Worm (Caenorhabditis elegans) whole organism, young adult: ENCODE measurements around the gene C16C8.26.
A peak's percentile ranks its signal among the peaks of the same experiment; 100 is the strongest.

Experiments used
- B0035.1 ChIP-seq: sonication (generic microtip); optimal IDR thresholded peaks from 2 replicates; lab custom pipeline; 2016; ENCODE audit warnings: missing genetic modification characterization, mild to moderate bottlenecking, missing compliant biosample characterization, missing genotype, missing genetic modification reagents
- D2030.7 ChIP-seq: fragments of 200-800 bp; sonication (Bioruptor generic); IDR thresholded peaks from 2 replicates; pipeline ENCODE4 v1.3.6; 2022; ENCODE audit warnings: missing genetic modification reagents, missing genetic modification characterization, missing compliant biosample characterization
- F33H1.4 ChIP-seq: fragments of 200-800 bp; sonication (Bioruptor generic); IDR thresholded peaks from 2 replicates; pipeline ENCODE4 v1.3.6; 2022; ENCODE audit warnings: missing genetic modification reagents, missing genetic modification characterization, missing compliant biosample characterization
- F37B4.10 ChIP-seq: fragments of 200-800 bp; sonication (Bioruptor generic); IDR thresholded peaks from 2 replicates; pipeline ENCODE4 v1.3.6; 2022; ENCODE audit warnings: missing genetic modification characterization, missing compliant biosample characterization
- F49E8.2 ChIP-seq: sonication (generic microtip); optimal IDR thresholded peaks from 3 replicates; lab custom pipeline; 2017; ENCODE audit warnings: missing genetic modification characterization, mild to moderate bottlenecking, missing compliant biosample characterization, antibody characterized with exemption, moderate library complexity; ENCODE audit not compliant: insufficient read depth
- Y95B8A.8 ChIP-seq: fragments of 200-800 bp; sonication (Bioruptor generic); IDR thresholded peaks from 2 replicates; pipeline ENCODE4 v1.3.6; 2022; ENCODE audit warnings: missing genetic modification reagents, missing genetic modification characterization, missing compliant biosample characterization
- aptf-2 ChIP-seq: fragments of 200-800 bp; sonication (Bioruptor generic); conservative IDR thresholded peaks from 2 replicates; pipeline ENCODE4 v1.3.6; 2022; ENCODE audit warnings: missing genetic modification reagents, missing genetic modification characterization, missing compliant biosample characterization
- attf-5 ChIP-seq: fragments of 200-800 bp; sonication (Bioruptor generic); optimal IDR thresholded peaks from 2 replicates; lab custom pipeline; 2018; ENCODE audit warnings: mild to moderate bottlenecking, missing genetic modification characterization, missing compliant biosample characterization
- attf-6 ChIP-seq: fragments of 200-800 bp; sonication (Bioruptor generic); IDR thresholded peaks from 2 replicates; pipeline ENCODE4 v1.3.6; 2022; ENCODE audit warnings: missing genetic modification reagents, missing genetic modification characterization, missing compliant biosample characterization
- ccch-3 ChIP-seq: fragments of 200-800 bp; sonication (Bioruptor generic); optimal IDR thresholded peaks from 2 replicates; lab custom pipeline; 2018; ENCODE audit warnings: mild to moderate bottlenecking, missing genetic modification characterization, missing compliant biosample characterization
- cebp-1 ChIP-seq, 2 experiments: fragments of 200-800 bp in 1 of 2; sonication (Bioruptor generic) in 1 of 2; sonication (generic microtip) in 1 of 2; IDR thresholded peaks in 1 of 2; optimal IDR thresholded peaks in 1 of 2; 2 replicates each; pipeline versions ENCODE4 v1.3.6 to Lab custom; 2017 to 2022; ENCODE audit warnings: missing compliant biosample characterization in 2 of 2, missing genetic modification characterization in 2 of 2, mild to moderate bottlenecking in 1 of 2, missing genetic modification reagents in 1 of 2, moderate library complexity in 1 of 2
- dox-1 ChIP-seq: fragments of 200-800 bp; sonication (Bioruptor generic); IDR thresholded peaks from 2 replicates; pipeline ENCODE4 v1.3.6; 2022; ENCODE audit warnings: missing genetic modification reagents, missing genetic modification characterization, missing compliant biosample characterization
- dpff-1 ChIP-seq: sonication (generic microtip); optimal IDR thresholded peaks from 2 replicates; lab custom pipeline; 2017; ENCODE audit warnings: mild to moderate bottlenecking, missing genetic modification characterization, missing compliant biosample characterization
- efl-1 ChIP-seq: fragments of 150-350 bp; optimal IDR thresholded peaks from 2 replicates; lab custom pipeline; 2014; ENCODE audit warnings: missing biosample characterization, missing genetic modification reagents, missing genetic modification characterization
- egl-18 ChIP-seq: fragments of 200-800 bp; sonication (Bioruptor generic); IDR thresholded peaks from 2 replicates; pipeline ENCODE4 v1.3.6; 2022; ENCODE audit warnings: missing genetic modification reagents, missing genetic modification characterization, missing compliant biosample characterization
- egrh-3 ChIP-seq: fragments of 200-800 bp; sonication (Bioruptor generic); IDR thresholded peaks from 2 replicates; pipeline ENCODE4 v1.3.6; 2022; ENCODE audit warnings: missing genetic modification reagents, missing genetic modification characterization, missing compliant biosample characterization
- ekl-4 ChIP-seq: fragments of 200-800 bp; sonication (Bioruptor generic); IDR thresholded peaks from 2 replicates; pipeline ENCODE4 v1.3.6; 2022; ENCODE audit warnings: missing genetic modification reagents, missing genetic modification characterization, missing compliant biosample characterization
- gei-17 ChIP-seq: fragments of 200-800 bp; sonication (Bioruptor generic); optimal IDR thresholded peaks from 2 replicates; lab custom pipeline; 2018; ENCODE audit warnings: mild to moderate bottlenecking, missing genetic modification characterization, missing compliant biosample characterization
- hmg-20 ChIP-seq: fragments of 200-800 bp; sonication (Bioruptor generic); IDR thresholded peaks from 2 replicates; pipeline ENCODE4 v1.3.6; 2022; ENCODE audit warnings: missing genetic modification reagents, missing genetic modification characterization, missing compliant biosample characterization
- hrde-1 ChIP-seq: sonication (generic microtip); optimal IDR thresholded peaks from 2 replicates; lab custom pipeline; 2016; ENCODE audit warnings: missing genetic modification characterization, mild to moderate bottlenecking, missing compliant biosample characterization, moderate library complexity, missing genotype, missing genetic modification reagents, borderline replicate concordance
- hsf-1 ChIP-seq: fragments of 200-800 bp; sonication (Bioruptor generic); IDR thresholded peaks from 2 replicates; pipeline ENCODE4 v1.3.6; 2022; ENCODE audit warnings: missing genetic modification reagents, missing genetic modification characterization, missing compliant biosample characterization
- lin-26 ChIP-seq: fragments of 200-800 bp; sonication (Bioruptor generic); IDR thresholded peaks from 2 replicates; pipeline ENCODE4 v1.3.6; 2022; ENCODE audit warnings: missing genetic modification reagents, missing genetic modification characterization, missing compliant biosample characterization
- lin-54 ChIP-seq: fragments of 200-800 bp; sonication (Bioruptor generic); optimal IDR thresholded peaks from 2 replicates; lab custom pipeline; 2018; ENCODE audit warnings: mild to moderate bottlenecking, missing genetic modification characterization, missing compliant biosample characterization
- lir-1 ChIP-seq: fragments of 200-800 bp; sonication (Bioruptor generic); conservative IDR thresholded peaks from 2 replicates; pipeline ENCODE4 v1.3.6; 2022; ENCODE audit warnings: missing genetic modification reagents, missing genetic modification characterization, missing compliant biosample characterization
- lsl-1 ChIP-seq: fragments of 200-800 bp; sonication (Bioruptor generic); optimal IDR thresholded peaks from 2 replicates; lab custom pipeline; 2018; ENCODE audit warnings: mild to moderate bottlenecking, missing genetic modification characterization, moderate library complexity, missing compliant biosample characterization
- madf-10 ChIP-seq: sonication (generic microtip); optimal IDR thresholded peaks from 2 replicates; lab custom pipeline; 2016; ENCODE audit warnings: mild to moderate bottlenecking, missing genetic modification characterization, missing compliant biosample characterization
- mcd-1 ChIP-seq: fragments of 200-800 bp; sonication (Bioruptor generic); IDR thresholded peaks from 2 replicates; pipeline ENCODE4 v1.3.6; 2022; ENCODE audit warnings: missing genetic modification reagents, missing genetic modification characterization, missing compliant biosample characterization
- nfyb-1 ChIP-seq: fragments of 200-800 bp; sonication (Bioruptor generic); IDR thresholded peaks from 2 replicates; pipeline ENCODE4 v1.3.6; 2022; ENCODE audit warnings: missing genetic modification reagents, missing genetic modification characterization, missing compliant biosample characterization
- nhr-80 ChIP-seq: sonication (generic microtip); optimal IDR thresholded peaks from 2 replicates; lab custom pipeline; 2016; ENCODE audit warnings: missing genetic modification characterization, missing compliant biosample characterization
- rcor-1 ChIP-seq: fragments of 200-800 bp; sonication (Bioruptor generic); IDR thresholded peaks from 2 replicates; pipeline ENCODE4 v1.3.6; 2022; ENCODE audit warnings: missing genetic modification reagents, missing genetic modification characterization, missing compliant biosample characterization
- sea-2 ChIP-seq: fragments of 200-800 bp; sonication (Bioruptor generic); IDR thresholded peaks from 2 replicates; pipeline ENCODE4 v1.3.6; 2022; ENCODE audit warnings: missing genetic modification characterization, missing compliant biosample characterization
- snpc-4 ChIP-seq, 5 experiments: fragments of 150-350 bp in 1 of 5; sonication (generic microtip) in 4 of 5; optimal IDR thresholded peaks; 2 replicates each; lab custom pipeline; 2014 to 2018; ENCODE audit warnings: missing genetic modification characterization in 5 of 5, missing biosample characterization in 3 of 5, antibody characterized with exemption in 2 of 5, mild to moderate bottlenecking in 2 of 5, missing compliant biosample characterization in 2 of 5, missing genotype in 2 of 5, moderate library complexity in 2 of 5, missing genetic modification reagents in 1 of 5
- tbp1 ChIP-seq: fragments of 200-800 bp; sonication (Bioruptor generic); optimal IDR thresholded peaks from 2 replicates; lab custom pipeline; 2018; ENCODE audit warnings: mild to moderate bottlenecking, missing genetic modification characterization, missing compliant biosample characterization
- tbx-9 ChIP-seq: sonication (generic microtip); optimal IDR thresholded peaks from 2 replicates; lab custom pipeline; 2016; ENCODE audit warnings: borderline replicate concordance, missing genetic modification characterization, inconsistent platforms, missing compliant biosample characterization
- tlf-1 ChIP-seq: fragments of 200-800 bp; sonication (Bioruptor generic); optimal IDR thresholded peaks from 2 replicates; lab custom pipeline; 2018; ENCODE audit warnings: mild to moderate bottlenecking, missing genetic modification characterization, missing compliant biosample characterization
- zfh-2 ChIP-seq: fragments of 200-800 bp; sonication (Bioruptor generic); conservative IDR thresholded peaks from 2 replicates; pipeline ENCODE4 v1.3.6; 2022; ENCODE audit warnings: missing genetic modification reagents, missing genetic modification characterization, missing compliant biosample characterization
- zim-3 ChIP-seq: sonication (generic microtip); optimal IDR thresholded peaks from 2 replicates; lab custom pipeline; 2017; ENCODE audit warnings: mild to moderate bottlenecking, missing genetic modification characterization, moderate library complexity, missing compliant biosample characterization
- ztf-25 ChIP-seq: fragments of 200-800 bp; sonication (Bioruptor generic); IDR thresholded peaks from 2 replicates; pipeline ENCODE4 v1.3.6; 2022; ENCODE audit warnings: missing genetic modification reagents, missing genetic modification characterization, missing compliant biosample characterization

C16C8.26 gene

ce11 chrII:3502520-3503323 lies 44.6 kb upstream of the C16C8.26 start, which contains the start of the genes col-71 and Y49F6B.2 (continued):
- TF ChIP-seq lir-1 (GFP tag; lab: Robert Waterston, UW) (peak; percentile 68; the same call in 1 of the 2 replicates), cebp-1 (GFP tag; IDR thresholded peaks at IDR 0.05; lab: Robert Waterston, UW) (no peak), cebp-1 (tag; optimal IDR thresholded peaks at IDR 0.05; lab: Kevin White, UChicago) (peak; percentile 53), B0035.1 (tag; lab: Kevin White, UChicago) (no peak), tlf-1 (GFP tag; lab: Kevin White, UChicago) (peak; percentile 18), F33H1.4 (peak; percentile 54), hsf-1 (GFP tag; lab: Robert Waterston, UW) (no peak), gei-17 (GFP tag; lab: Kevin White, UChicago) (no peak), ekl-4 (GFP tag; lab: Robert Waterston, UW) (0 out of 2 replicates have a peak, but pooled peaks have one; percentile 55), attf-5 (GFP tag; lab: Kevin White, UChicago) (peak; percentile 58), sea-2 (no peak), D2030.7 (GFP tag; lab: Robert Waterston, UW) (peak; percentile 46), ztf-25 (GFP tag; lab: Robert Waterston, UW) (0 out of 2 replicates have a peak, but pooled peaks have one; percentile 70), efl-1 (GFP tag; lab: Kevin White, UChicago) (peak; percentile 27), hrde-1 (tag; lab: Kevin White, UChicago) (no peak), aptf-2 (GFP tag; lab: Robert Waterston, UW) (0 out of 2 replicates have a peak, but pooled peaks have one; percentile 22), hmg-20 (0 out of 2 replicates have a peak, but pooled peaks have one; percentile 7), snpc-4 (GFP tag; optimal IDR thresholded peaks at IDR 0.05; lab: Kevin White, UChicago) (no peak), snpc-4 (tag; optimal IDR thresholded peaks at IDR 0.05; lab: Kevin White, UChicago) (peak in 2 of 4 experiments; percentile 19 to 34), zim-3 (tag; lab: Kevin White, UChicago) (no peak), nhr-80 (tag; lab: Kevin White, UChicago) (peak; percentile 21), mcd-1 (GFP tag; lab: Robert Waterston, UW) (peak; percentile 98), F37B4.10 (GFP tag; lab: Robert Waterston, UW) (no peak), dpff-1 (no peak), Y95B8A.8 (GFP tag; lab: Robert Waterston, UW) (no peak), tbp1 (GFP tag; lab: Kevin White, UChicago) (peak; percentile 49), madf-10 (tag; lab: Kevin White, UChicago) (peak; percentile 42), dox-1 (GFP tag; lab: Robert Waterston, UW) (peak; percentile 92)
- TF ChIP-seq, all 124 proteins: peak for 42

- TF ChIP-seq attf-6 (GFP tag; lab: Robert Waterston, UW) = 0 out of 2 replicates have a peak, but pooled peaks have one; percentile 9
- TF ChIP-seq ccch-3 (GFP tag; lab: Kevin White, UChicago) = no peak
Measured at ce11 chrII:3502011-3502410, 43.9 kb upstream of the C16C8.26 start.

ce11 chrII:3500373-3500772 lies 42.3 kb upstream of the C16C8.26 start:
- TF ChIP-seq mcd-1 (GFP tag; lab: Robert Waterston, UW) (0 out of 2 replicates have a peak, but pooled peaks have one; percentile 14), lsl-1 (GFP tag; lab: Kevin White, UChicago) (no peak), rcor-1 (GFP tag; lab: Robert Waterston, UW) (no peak), egrh-3 (peak; percentile 88), lin-26 (GFP tag; lab: Robert Waterston, UW) (peak; percentile 58; the same call in 1 of the 2 replicates), F49E8.2 (tag; lab: Kevin White, UChicago) (no peak), zfh-2 (GFP tag; lab: Robert Waterston, UW) (peak; percentile 88), lin-54 (GFP tag; lab: Kevin White, UChicago) (no peak), tbx-9 (tag; lab: Kevin White, UChicago) (no peak), egl-18 (GFP tag; lab: Robert Waterston, UW) (no peak), nfyb-1 (0 out of 2 replicates have a peak, but pooled peaks have one; percentile 26)
